Fruit fly (Drosophila melanogaster): ENCODE results near the gene Aps.

The Aps gene

DNA sequence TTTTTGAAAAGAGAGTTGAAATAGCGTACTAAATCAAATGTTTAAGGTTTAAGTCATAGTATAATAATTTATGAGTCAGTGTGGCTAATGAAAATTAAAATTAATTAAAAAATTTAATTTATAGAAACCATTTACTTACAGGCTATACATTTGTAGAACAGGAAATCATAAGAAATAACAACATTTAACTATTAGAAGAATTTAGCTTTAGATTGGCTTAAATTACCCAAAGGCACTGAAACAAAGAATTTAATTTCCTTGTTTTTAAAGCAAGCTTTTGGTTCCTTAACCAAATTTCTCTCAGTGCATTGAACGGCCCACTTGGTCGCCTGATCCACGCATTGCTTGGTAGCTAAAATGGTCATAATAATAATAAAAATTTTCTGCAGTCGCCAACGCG is 4.5 kb upstream of the Aps start:
- TF ChIP-seq CG17801 (GFP tag; optimal IDR thresholded peaks at IDR 0.05; ENCODE audit: partially characterized antibody), result no peak

DNA sequence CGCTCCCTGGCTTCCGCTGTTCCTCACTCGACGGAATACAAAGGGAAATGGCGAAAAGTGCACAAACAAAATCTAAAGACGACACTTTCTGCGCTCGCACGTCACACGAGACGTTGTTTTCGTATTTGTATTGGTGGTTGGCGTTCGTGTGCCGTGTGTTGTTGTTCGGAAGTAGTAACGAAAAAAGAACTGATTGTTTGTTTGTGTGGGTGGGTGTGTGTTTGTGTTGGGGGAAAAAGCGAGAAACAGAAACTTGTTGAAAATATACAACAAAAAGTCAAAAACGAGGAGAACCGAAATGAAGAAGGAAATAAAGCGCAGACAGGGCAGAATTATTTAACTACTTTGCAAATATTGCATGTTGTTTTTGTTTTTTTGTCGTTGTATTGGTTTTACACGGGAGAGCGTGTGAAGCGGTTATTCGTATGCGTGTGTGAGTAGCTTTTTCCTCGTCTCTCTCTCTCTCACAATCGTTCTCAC is 627 bp downstream of the Aps start:
- TF ChIP-seq CG17801 (GFP tag; optimal IDR thresholded peaks at IDR 0.05; ENCODE audit: partially characterized antibody), result peak; percentile 84

DNA sequence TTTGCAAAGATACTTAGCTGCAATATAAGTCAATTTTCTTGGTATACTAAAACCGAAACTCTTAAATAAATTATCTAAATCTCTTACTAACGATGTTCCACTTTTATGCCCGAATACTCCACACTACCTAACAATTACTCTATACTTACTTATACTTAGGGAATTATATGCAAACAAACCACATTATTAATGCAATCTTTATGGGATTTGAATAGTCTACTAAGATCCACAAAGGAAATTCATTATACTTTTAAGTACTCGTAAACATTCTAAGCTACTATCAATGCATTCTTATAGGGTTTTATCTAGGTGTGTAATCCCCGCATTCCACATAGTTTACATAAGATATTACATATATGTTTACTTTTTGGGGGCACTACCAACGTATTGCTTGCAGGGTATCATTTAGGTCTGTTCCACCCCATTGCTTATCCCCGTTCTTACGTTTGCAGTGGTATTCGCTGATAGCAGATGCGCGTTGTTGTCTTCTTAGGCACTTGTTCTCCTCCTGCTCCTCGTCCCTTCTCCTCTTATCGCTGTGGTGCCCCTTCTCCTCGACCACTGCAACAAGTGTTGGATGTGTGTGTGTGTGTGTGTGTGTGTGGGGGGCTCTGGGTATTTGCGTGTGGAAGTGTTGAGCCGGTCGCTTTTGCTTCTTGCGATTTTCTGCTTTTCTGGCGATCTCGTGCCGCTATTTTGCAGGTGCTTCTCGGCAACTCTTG is 1.2 kb downstream of the Aps start:
- TF ChIP-seq CG17801 (GFP tag; optimal IDR thresholded peaks at IDR 0.05; ENCODE audit: partially characterized antibody), result no peak

- no peak for TF ChIP-seq CG17801 (GFP tag; optimal IDR thresholded peaks at IDR 0.05; ENCODE audit: partially characterized antibody)
These were observed 2.0 kb downstream of the Aps start for dm6 chr3L:10896923-10897322.

dm6 chr3L:10894159-10894558 is 4.8 kb downstream of the Aps start, which contains the start of gene Cpr67Fb:
Cpr67Fb (plus strand) TSS chr3L:10894173.
- no peak for TF ChIP-seq CG17801 (GFP tag; optimal IDR thresholded peaks at IDR 0.05; ENCODE audit: partially characterized antibody)

- TF ChIP-seq CG17801 (GFP tag; optimal IDR thresholded peaks at IDR 0.05; ENCODE audit: partially characterized antibody), result no peak
These were observed 5.7 kb downstream of the Aps start for dm6 chr3L:10893156-10893784.

DNA sequence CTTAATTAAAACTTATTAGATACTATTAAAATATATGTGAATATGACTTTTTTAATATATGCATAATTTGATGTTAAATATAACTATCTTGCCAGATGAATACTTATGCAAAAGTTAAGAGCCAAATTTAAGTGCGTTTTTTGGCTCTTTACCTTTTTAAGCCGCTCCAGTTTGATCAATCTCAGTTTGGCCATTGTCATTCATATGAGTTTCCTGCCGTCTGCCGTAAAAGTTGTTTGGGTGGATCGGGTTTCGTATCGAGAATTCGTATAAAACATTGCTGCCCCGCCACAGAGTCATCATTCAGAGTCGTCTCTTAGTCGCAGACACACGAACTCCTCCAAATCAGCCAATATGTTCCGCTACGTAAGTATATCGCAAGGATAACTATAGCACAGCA is 7.5 kb downstream of the Aps start, which contains the start of gene Cpr67Fa2:
Cpr67Fa2 (plus strand) TSS at position 301 of the 400 bp plus-strand sequence.
- no peak for TF ChIP-seq CG17801 (GFP tag; optimal IDR thresholded peaks at IDR 0.05; ENCODE audit: partially characterized antibody)

- no peak for TF ChIP-seq CG17801 (GFP tag; optimal IDR thresholded peaks at IDR 0.05; ENCODE audit: partially characterized antibody)
These were observed 9.2 kb downstream of the Aps start, which contains the start of gene Cpr67Fa1 for dm6 chr3L:10889692-10890089. Cpr67Fa1 (plus strand) TSS chr3L:10889990.

- TF ChIP-seq CG17801 (GFP tag; optimal IDR thresholded peaks at IDR 0.05; ENCODE audit: partially characterized antibody), result no peak
These were observed 9.8 kb downstream of the Aps start for dm6 chr3L:10889000-10889691.

dm6 chr3L:10886371-10886770 is 12.6 kb downstream of the Aps start, which contains the start of gene OXA1L:
OXA1L (minus strand) TSS chr3L:10886471.
- no peak for TF ChIP-seq CG17801 (GFP tag; optimal IDR thresholded peaks at IDR 0.05; ENCODE audit: partially characterized antibody)

dm6 chr3L:10885711-10886272 is 13.1 kb downstream of the Aps start:
- no peak for TF ChIP-seq CG17801 (GFP tag; optimal IDR thresholded peaks at IDR 0.05; ENCODE audit: partially characterized antibody)

dm6 chr3L:10882336-10883040 is 16.4 kb downstream of the Aps start, which contains the start of the genes CG6409 and galla-2:
CG6409 (minus strand) TSS chr3L:10882386.
galla-2 (plus strand) TSS chr3L:10882890.
- no peak for TF ChIP-seq CG17801 (GFP tag; optimal IDR thresholded peaks at IDR 0.05; ENCODE audit: partially characterized antibody)

dm6 chr3L:10878842-10879241 is 20.1 kb downstream of the Aps start, which contains the start of the genes CG6418 and Blos4:
CG6418 (minus strand) TSS chr3L:10879037.
Blos4 (plus strand) TSS chr3L:10879085.
- no peak for TF ChIP-seq CG17801 (GFP tag; optimal IDR thresholded peaks at IDR 0.05; ENCODE audit: partially characterized antibody)

dm6 chr3L:10876036-10876435 is 22.9 kb downstream of the Aps start:
- no peak for TF ChIP-seq CG17801 (GFP tag; optimal IDR thresholded peaks at IDR 0.05; ENCODE audit: partially characterized antibody)
